Worm (Caenorhabditis elegans): ENCODE measurements around the gene fbxb-85.

The fbxb-85 gene

ce11 chrIII:10822494-10823113 is 26.2 kb downstream of the fbxb-85 start:
- no peak for TF ChIP-seq ets-7 (tag; optimal IDR thresholded peaks at IDR 0.05)
- no peak for TF ChIP-seq flt-1 (GFP tag; IDR thresholded peaks at IDR 0.05)
- TF ChIP-seq hmbx-1 (tag; optimal IDR thresholded peaks at IDR 0.05), result no peak

DNA sequence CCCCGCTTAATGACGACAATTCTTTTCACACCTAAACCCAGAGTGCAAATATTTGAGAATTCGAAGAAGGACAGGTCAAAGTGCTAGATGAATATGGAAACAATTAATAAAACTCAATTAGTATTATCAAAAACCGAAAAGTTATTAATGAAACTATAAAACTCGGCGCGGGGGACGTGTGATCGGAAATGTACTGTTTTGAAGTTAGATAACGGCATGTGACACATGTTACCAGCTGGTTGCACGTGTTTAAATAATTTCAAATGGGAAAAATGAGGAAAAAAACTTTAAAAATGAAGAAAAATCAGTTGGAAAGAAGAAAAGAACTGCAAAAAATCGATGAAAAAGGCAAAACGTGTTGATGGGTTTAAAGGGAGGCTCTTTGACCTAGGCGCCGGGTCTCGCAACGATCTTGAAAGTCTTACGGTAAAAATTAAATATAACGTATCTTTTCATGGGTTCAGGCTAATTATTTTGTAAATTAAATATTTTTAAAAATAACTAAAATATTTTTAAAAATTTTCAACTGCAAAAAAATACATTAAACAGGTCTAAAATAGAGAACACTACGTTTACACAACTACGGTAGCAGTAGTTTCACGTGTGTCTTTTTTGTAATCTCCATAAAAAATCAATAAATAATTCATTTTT is 28.0 kb downstream of the fbxb-85 start:
- TF ChIP-seq pes-1 (GFP tag; IDR thresholded peaks at IDR 0.05) (no peak), sea-1 (GFP tag; conservative IDR thresholded peaks at IDR 0.05) (no peak), hmbx-1 (tag; optimal IDR thresholded peaks at IDR 0.05) (no peak)

DNA sequence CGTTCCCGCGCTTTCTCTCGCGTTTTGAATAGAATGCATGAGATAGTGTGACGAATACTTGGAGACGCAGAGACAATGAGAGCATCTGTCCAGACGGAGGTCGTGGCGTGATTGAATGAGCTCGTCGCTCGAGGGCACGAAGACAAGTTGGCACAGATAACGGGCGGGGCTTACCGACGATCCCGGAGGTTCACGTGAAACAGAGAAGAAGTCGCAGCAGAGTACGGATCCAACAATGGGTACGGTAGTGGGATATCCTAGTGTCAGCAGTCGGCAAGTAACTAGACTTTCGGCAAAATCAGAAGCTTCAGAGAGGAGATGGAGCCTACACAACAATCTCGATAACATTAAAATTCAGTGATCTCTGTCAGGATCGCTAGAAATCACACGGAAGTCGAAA is 29.0 kb downstream of the fbxb-85 start:
- TF ChIP-seq pes-1 (GFP tag; IDR thresholded peaks at IDR 0.05) (no peak), hnd-1 (tag; optimal IDR thresholded peaks at IDR 0.05) (no peak), hmg-4 (GFP tag; optimal IDR thresholded peaks at IDR 0.05) (no peak), F13C5.2 (tag; optimal IDR thresholded peaks at IDR 0.05) (no peak), tbx-11 (GFP tag; IDR thresholded peaks at IDR 0.05) (no peak), sea-1 (GFP tag; conservative IDR thresholded peaks at IDR 0.05) (no peak), scrt-1 (GFP tag; IDR thresholded peaks at IDR 0.05) (no peak), tbx-37 (GFP tag; conservative IDR thresholded peaks at IDR 0.05) (no peak), ama-1 (optimal IDR thresholded peaks at IDR 0.05) (no peak), ceh-36 (tag; optimal IDR thresholded peaks at IDR 0.05) (no peak), ceh-13 (GFP tag; optimal IDR thresholded peaks at IDR 0.05) (no peak), hmbx-1 (tag; optimal IDR thresholded peaks at IDR 0.05) (no peak), B0310.2 (tag; optimal IDR thresholded peaks at IDR 0.05) (no peak), ets-7 (tag; optimal IDR thresholded peaks at IDR 0.05) (no peak), aly-1 (tag; optimal IDR thresholded peaks at IDR 0.05) (no peak), flt-1 (GFP tag; IDR thresholded peaks at IDR 0.05) (no peak), tra-4 (tag; optimal IDR thresholded peaks at IDR 0.05) (no peak)

DNA sequence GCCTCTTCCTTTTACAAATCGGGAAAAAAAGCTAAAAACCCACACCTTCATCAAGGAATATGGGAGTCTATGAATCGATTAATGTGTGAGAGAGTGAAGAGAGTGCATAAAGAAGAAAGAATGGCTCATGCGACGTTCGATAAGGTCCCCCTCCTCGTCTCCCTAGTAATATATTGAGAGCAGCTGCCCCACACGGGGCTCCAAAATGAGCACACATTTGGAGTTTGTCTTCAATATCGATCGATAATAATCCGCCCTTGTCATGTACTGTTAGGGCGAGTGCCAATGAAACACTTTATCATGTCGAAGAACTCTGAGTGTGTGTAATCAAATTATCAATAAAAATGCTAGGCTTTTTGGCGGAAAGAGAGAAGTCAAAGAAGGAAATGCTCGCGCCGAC is 29.5 kb downstream of the fbxb-85 start:
- TF ChIP-seq sea-1 (GFP tag; conservative IDR thresholded peaks at IDR 0.05), result no peak
- no peak for TF ChIP-seq aly-1 (tag; optimal IDR thresholded peaks at IDR 0.05)
- no peak for TF ChIP-seq tra-4 (tag; optimal IDR thresholded peaks at IDR 0.05)
- no peak for TF ChIP-seq B0310.2 (tag; optimal IDR thresholded peaks at IDR 0.05)
- no peak for TF ChIP-seq tbx-11 (GFP tag; IDR thresholded peaks at IDR 0.05)
- no peak for TF ChIP-seq F13C5.2 (tag; optimal IDR thresholded peaks at IDR 0.05)
- no peak for TF ChIP-seq ama-1 (optimal IDR thresholded peaks at IDR 0.05)
- no peak for TF ChIP-seq hmbx-1 (tag; optimal IDR thresholded peaks at IDR 0.05)
- no peak for TF ChIP-seq ceh-13 (GFP tag; optimal IDR thresholded peaks at IDR 0.05)
- no peak for TF ChIP-seq pes-1 (GFP tag; IDR thresholded peaks at IDR 0.05)
- TF ChIP-seq tbx-37 (GFP tag; conservative IDR thresholded peaks at IDR 0.05), result no peak
- no peak for TF ChIP-seq ets-7 (tag; optimal IDR thresholded peaks at IDR 0.05)
- TF ChIP-seq flt-1 (GFP tag; IDR thresholded peaks at IDR 0.05), result no peak
- TF ChIP-seq hnd-1 (tag; optimal IDR thresholded peaks at IDR 0.05), result no peak
- TF ChIP-seq hmg-4 (GFP tag; optimal IDR thresholded peaks at IDR 0.05), result no peak
- TF ChIP-seq scrt-1 (GFP tag; IDR thresholded peaks at IDR 0.05), result no peak
- no peak for TF ChIP-seq ceh-36 (tag; optimal IDR thresholded peaks at IDR 0.05)

DNA sequence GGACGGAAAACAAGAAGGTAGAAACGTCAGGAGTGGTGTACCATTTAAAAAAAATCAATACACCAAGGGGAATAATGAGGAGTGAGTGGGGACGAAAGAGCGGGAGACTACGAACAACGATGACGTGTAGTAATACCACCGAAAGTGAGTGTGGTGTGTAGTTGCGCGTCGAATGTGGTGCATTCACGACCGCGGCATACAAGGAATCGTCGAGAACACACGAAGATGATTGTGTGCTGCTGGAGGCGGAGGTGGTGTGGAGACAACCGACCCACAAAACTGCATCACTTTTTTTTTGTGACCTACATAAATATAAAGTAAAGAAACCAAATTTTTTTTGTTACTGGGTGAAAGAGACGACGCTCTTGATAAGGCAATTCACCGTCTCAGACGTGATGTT is 30.4 kb downstream of the fbxb-85 start:
- TF ChIP-seq hmg-4 (GFP tag; optimal IDR thresholded peaks at IDR 0.05), result peak; percentile 59
- no peak for TF ChIP-seq scrt-1 (GFP tag; IDR thresholded peaks at IDR 0.05)

- TF ChIP-seq hmbx-1 (tag; optimal IDR thresholded peaks at IDR 0.05), result no peak
- TF ChIP-seq F13C5.2 (tag; optimal IDR thresholded peaks at IDR 0.05), result no peak
- no peak for TF ChIP-seq tbx-11 (GFP tag; IDR thresholded peaks at IDR 0.05)
- TF ChIP-seq hnd-1 (tag; optimal IDR thresholded peaks at IDR 0.05), result no peak
- TF ChIP-seq ceh-36 (tag; optimal IDR thresholded peaks at IDR 0.05), result no peak
- no peak for TF ChIP-seq tra-4 (tag; optimal IDR thresholded peaks at IDR 0.05)
- no peak for TF ChIP-seq pes-1 (GFP tag; IDR thresholded peaks at IDR 0.05)
- TF ChIP-seq scrt-1 (GFP tag; IDR thresholded peaks at IDR 0.05), result no peak
- TF ChIP-seq ama-1 (optimal IDR thresholded peaks at IDR 0.05), result no peak
- no peak for TF ChIP-seq ceh-13 (GFP tag; optimal IDR thresholded peaks at IDR 0.05)
- TF ChIP-seq aly-1 (tag; optimal IDR thresholded peaks at IDR 0.05), result no peak
- TF ChIP-seq sea-1 (GFP tag; conservative IDR thresholded peaks at IDR 0.05), result no peak
- TF ChIP-seq tbx-37 (GFP tag; conservative IDR thresholded peaks at IDR 0.05), result no peak
- no peak for TF ChIP-seq ets-7 (tag; optimal IDR thresholded peaks at IDR 0.05)
- no peak for TF ChIP-seq B0310.2 (tag; optimal IDR thresholded peaks at IDR 0.05)
- no peak for TF ChIP-seq hmg-4 (GFP tag; optimal IDR thresholded peaks at IDR 0.05)
- no peak for TF ChIP-seq flt-1 (GFP tag; IDR thresholded peaks at IDR 0.05)
Observed at ce11 chrIII:10816800-10817418, 31.9 kb downstream of the fbxb-85 start, which contains the start of gene sca-1. Gene sca-1, minus strand, starts transcription at chrIII:10816850.

- TF ChIP-seq ceh-36 (tag; optimal IDR thresholded peaks at IDR 0.05), result no peak
Observed at ce11 chrIII:10816045-10816444, 32.7 kb downstream of the fbxb-85 start.

ce11 chrIII:10815199-10815598 is 33.6 kb downstream of the fbxb-85 start:
- no peak for TF ChIP-seq ceh-36 (tag; optimal IDR thresholded peaks at IDR 0.05)
- no peak for TF ChIP-seq tbx-37 (GFP tag; conservative IDR thresholded peaks at IDR 0.05)
- no peak for TF ChIP-seq flt-1 (GFP tag; IDR thresholded peaks at IDR 0.05)
- no peak for TF ChIP-seq tra-4 (tag; optimal IDR thresholded peaks at IDR 0.05)
- no peak for TF ChIP-seq aly-1 (tag; optimal IDR thresholded peaks at IDR 0.05)
- TF ChIP-seq tbx-11 (GFP tag; IDR thresholded peaks at IDR 0.05), result no peak
- TF ChIP-seq sea-1 (GFP tag; conservative IDR thresholded peaks at IDR 0.05), result no peak
- TF ChIP-seq scrt-1 (GFP tag; IDR thresholded peaks at IDR 0.05), result no peak
- no peak for TF ChIP-seq B0310.2 (tag; optimal IDR thresholded peaks at IDR 0.05)
- TF ChIP-seq ceh-13 (GFP tag; optimal IDR thresholded peaks at IDR 0.05), result no peak

All from whole organism, early embryonic.